Worm (Caenorhabditis elegans): ENCODE measurements around the gene nhr-22.

The nhr-22 gene

ce11 chrII:6484876-6485526 lies 35.4 kb upstream of the nhr-22 start, which contains the start of the genes lido-16 and plpp-1.2:
Gene lido-16 (minus strand): TSS chrII:6484976.
Gene plpp-1.2 (plus strand): TSS chrII:6485476.
- TF ChIP-seq ces-1 (GFP tag; optimal IDR thresholded peaks at IDR 0.05), result no peak
- TF ChIP-seq unc-62 (GFP tag; optimal IDR thresholded peaks at IDR 0.05 in 1 of 2), result peak in 1 of 2 experiments; percentile 71
- TF ChIP-seq unc-62 (tag; optimal IDR thresholded peaks at IDR 0.05), result no peak
- no peak for TF ChIP-seq F10B5.3 (tag; optimal IDR thresholded peaks at IDR 0.05)
- no peak for TF ChIP-seq mxl-2 (GFP tag; conservative IDR thresholded peaks at IDR 0.05)

DNA sequence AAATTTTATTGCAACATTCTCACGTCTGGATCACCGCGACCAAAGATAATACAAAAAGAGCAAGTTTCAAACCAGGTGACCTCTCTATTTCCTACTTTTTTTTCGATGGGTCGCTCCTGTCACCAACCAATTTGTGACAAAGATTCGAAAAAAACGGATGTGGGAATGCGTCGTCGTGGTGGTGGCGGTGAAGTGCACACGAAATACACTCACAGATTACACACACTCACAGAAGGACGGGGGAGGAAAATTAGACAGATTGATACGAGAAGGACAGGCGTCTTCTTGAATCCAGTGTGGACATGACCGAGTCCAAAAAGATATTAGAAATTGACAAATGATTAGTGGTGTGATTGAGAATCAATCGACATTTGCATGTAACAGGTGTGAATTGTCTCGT lies 33.2 kb upstream of the nhr-22 start:
- no peak for TF ChIP-seq mes-2 (tag; optimal IDR thresholded peaks at IDR 0.05; ENCODE audit: poor library complexity, severe bottlenecking)
- no peak for TF ChIP-seq R02D3.7 (tag; optimal IDR thresholded peaks at IDR 0.05)
- TF ChIP-seq hlh-11 (tag; optimal IDR thresholded peaks at IDR 0.05), result peak; percentile 36
- no peak for TF ChIP-seq nhr-76 (tag; optimal IDR thresholded peaks at IDR 0.05)
- TF ChIP-seq unc-62 (GFP tag; optimal IDR thresholded peaks at IDR 0.05 in 1 of 2), result peak in 1 of 2 experiments; percentile 7
- TF ChIP-seq unc-62 (tag; optimal IDR thresholded peaks at IDR 0.05), result no peak
- no peak for TF ChIP-seq nhr-41 (GFP tag; IDR thresholded peaks at IDR 0.05)
- no peak for TF ChIP-seq F37D6.2 (tag; optimal IDR thresholded peaks at IDR 0.05)
- TF ChIP-seq tra-1 (GFP tag; IDR thresholded peaks at IDR 0.05), result no peak
- TF ChIP-seq dpl-1 (GFP tag; optimal IDR thresholded peaks at IDR 0.05), result no peak
- no peak for TF ChIP-seq nhr-11 (tag; optimal IDR thresholded peaks at IDR 0.05)
- TF ChIP-seq aha-1 (tag), result peak; percentile 4
- no peak for TF ChIP-seq mxl-2 (GFP tag; conservative IDR thresholded peaks at IDR 0.05)
- no peak for TF ChIP-seq ceh-82 (tag; optimal IDR thresholded peaks at IDR 0.05)
- no peak for TF ChIP-seq zip-11 (GFP tag; IDR thresholded peaks at IDR 0.05)
- no peak for TF ChIP-seq rbr-2 (tag; optimal IDR thresholded peaks at IDR 0.05)
- TF ChIP-seq sdz-12 (GFP tag; optimal IDR thresholded peaks at IDR 0.05), result no peak
- no peak for TF ChIP-seq zfp-2 (tag; optimal IDR thresholded peaks at IDR 0.05)
- TF ChIP-seq T20F7.1 (GFP tag; optimal IDR thresholded peaks at IDR 0.05), result no peak

DNA sequence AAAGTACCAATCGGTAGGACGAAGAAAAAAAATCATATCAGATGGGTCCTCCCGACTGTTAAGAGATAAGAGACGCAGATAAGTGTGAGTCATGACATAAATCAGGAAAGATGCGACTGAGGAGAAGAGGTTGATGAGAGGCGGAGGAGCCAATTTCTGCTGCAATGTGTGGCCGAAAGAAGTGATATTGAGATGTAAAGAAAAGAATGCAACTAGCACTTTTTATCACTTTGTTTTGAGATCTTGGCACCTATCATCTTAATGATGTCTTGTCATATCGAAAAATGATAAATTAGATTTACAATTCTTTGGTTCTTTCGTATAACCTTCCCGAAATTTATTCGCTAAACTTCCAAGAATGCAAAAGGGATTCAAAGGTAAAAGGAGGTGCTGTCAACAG lies 32.5 kb upstream of the nhr-22 start, which contains the start of gene del-10:
Gene del-10 (minus strand): TSS at position 24 of the 400 bp plus-strand sequence.
- TF ChIP-seq ces-1 (GFP tag; optimal IDR thresholded peaks at IDR 0.05), result no peak
- TF ChIP-seq daf-12 (tag; optimal IDR thresholded peaks at IDR 0.05), result no peak
- TF ChIP-seq cey-2 (tag; optimal IDR thresholded peaks at IDR 0.05; ENCODE audit: borderline replicate concordance, insufficient read depth), result no peak
- TF ChIP-seq lin-29 (GFP tag; IDR thresholded peaks at IDR 0.05), result no peak
- no peak for TF ChIP-seq ZK546.5 (tag; optimal IDR thresholded peaks at IDR 0.05)
- TF ChIP-seq daf-16 (GFP tag; optimal IDR thresholded peaks at IDR 0.05), result no peak
- no peak for TF ChIP-seq daf-16 (tag; optimal IDR thresholded peaks at IDR 0.05)
- no peak for TF ChIP-seq php-3 (GFP tag; IDR thresholded peaks at IDR 0.05)
- no peak for TF ChIP-seq daf-19 (GFP tag; conservative IDR thresholded peaks at IDR 0.05)
- no peak for TF ChIP-seq arid-1 (GFP tag; conservative IDR thresholded peaks at IDR 0.05)
- TF ChIP-seq nhr-237 (tag; optimal IDR thresholded peaks at IDR 0.05), result no peak

DNA sequence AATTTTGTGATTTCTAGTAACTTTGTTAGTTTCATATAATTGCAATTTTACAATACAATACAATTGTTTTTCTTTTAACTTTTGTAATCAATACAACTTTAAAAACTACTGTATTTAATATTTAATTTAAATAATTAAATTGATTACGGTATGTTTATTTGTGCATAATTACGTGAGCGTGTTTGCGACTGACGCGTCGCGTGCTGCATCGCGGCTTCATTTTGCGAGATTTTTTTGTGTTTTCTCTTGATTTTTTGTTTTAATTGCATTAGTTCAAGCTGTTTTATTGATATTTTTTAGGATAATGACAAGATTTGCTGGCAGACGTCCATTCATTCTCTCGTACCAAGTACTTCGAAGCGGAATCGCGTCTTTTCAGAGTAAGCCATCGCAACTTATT lies 27.1 kb upstream of the nhr-22 start, which contains the start of gene T28D9.4:
Gene T28D9.4 (plus strand): TSS at position 301 of the 400 bp plus-strand sequence.
- no peak for TF ChIP-seq dve-1 (tag; optimal IDR thresholded peaks at IDR 0.05; ENCODE audit: insufficient read depth)
- TF ChIP-seq ceh-20 (GFP tag; IDR thresholded peaks at IDR 0.05), result no peak
- no peak for TF ChIP-seq hmg-1.1 (GFP tag; IDR thresholded peaks at IDR 0.05)
- TF ChIP-seq ztf-7 (tag; optimal IDR thresholded peaks at IDR 0.05), result no peak
- no peak for TF ChIP-seq mxl-3 (GFP tag; optimal IDR thresholded peaks at IDR 0.05)
- TF ChIP-seq madf-5 (GFP tag; IDR thresholded peaks at IDR 0.05), result no peak

Measured in whole organism, L4 larva.